Fruit fly (Drosophila melanogaster) whole organism, embryonic: ENCODE data around the gene MFS18.
A peak's percentile ranks its signal among the peaks of the same experiment; 100 is the strongest.

Source experiments
- Atf-2 ChIP-seq: fragments of 200-800 bp; sonication (Bioruptor generic); optimal IDR thresholded peaks from 2 replicates; lab custom pipeline; 2016; ENCODE audit warnings: missing biosample characterization, missing genetic modification characterization
- Bdp1 ChIP-seq: fragments of 200-800 bp; sonication (Bioruptor generic); optimal IDR thresholded peaks from 3 replicates; lab custom pipeline; 2016; ENCODE audit warnings: missing biosample characterization, missing genetic modification characterization
- Blimp-1 ChIP-seq: fragments of 200-800 bp; sonication (Bioruptor generic); optimal IDR thresholded peaks from 3 replicates; lab custom pipeline; 2018; ENCODE audit warnings: missing biosample characterization, missing genetic modification characterization, mild to moderate bottlenecking, moderate library complexity, missing genetic modification reagents
- CG10147 ChIP-seq: fragments of 200-800 bp; sonication (Bioruptor generic); optimal IDR thresholded peaks from 2 replicates; lab custom pipeline; 2019; ENCODE audit warnings: missing biosample characterization, mild to moderate bottlenecking, missing genetic modification characterization, moderate library complexity
- CG10462 ChIP-seq: fragments of 200-800 bp; sonication (Bioruptor generic); optimal IDR thresholded peaks from 2 replicates; lab custom pipeline; 2016; ENCODE audit warnings: missing biosample characterization, missing genetic modification characterization
- CG10565 ChIP-seq: fragments of 200-800 bp; sonication (Bioruptor generic); optimal IDR thresholded peaks from 3 replicates; lab custom pipeline; 2016; ENCODE audit warnings: missing biosample characterization, mild to moderate bottlenecking, missing genetic modification characterization
- CG10959 ChIP-seq: fragments of 200-800 bp; sonication (Bioruptor generic); IDR thresholded peaks from 2 replicates; pipeline ENCODE4 v1.3.6; 2022; ENCODE audit warnings: missing biosample characterization, missing genetic modification characterization
- CG15696 ChIP-seq: fragments of 200-800 bp; sonication (Bioruptor generic); optimal IDR thresholded peaks from 2 replicates; lab custom pipeline; 2019; ENCODE audit warnings: missing biosample characterization, mild to moderate bottlenecking, missing genetic modification characterization, moderate library complexity
- CG17802 ChIP-seq: fragments of 200-800 bp; sonication (Bioruptor generic); optimal IDR thresholded peaks from 2 replicates; lab custom pipeline; 2018; ENCODE audit warnings: missing biosample characterization, mild to moderate bottlenecking, missing genetic modification characterization, moderate library complexity
- CG18011 ChIP-seq: fragments of 200-800 bp; sonication (Bioruptor generic); optimal IDR thresholded peaks from 2 replicates; lab custom pipeline; 2017; ENCODE audit warnings: missing biosample characterization, missing genetic modification characterization, mild to moderate bottlenecking, moderate library complexity, missing genotype
- CG1832 ChIP-seq: fragments of 200-800 bp; sonication (Bioruptor generic); optimal IDR thresholded peaks from 2 replicates; lab custom pipeline; 2017; ENCODE audit warnings: missing biosample characterization, mild to moderate bottlenecking, missing genetic modification characterization, inconsistent platforms
- CG30020 ChIP-seq: fragments of 200-800 bp; optimal IDR thresholded peaks from 2 replicates; lab custom pipeline; 2019; ENCODE audit warnings: missing biosample characterization, mild to moderate bottlenecking, missing genetic modification characterization, moderate library complexity
- CG32767 ChIP-seq: fragments of 200-800 bp; sonication (Bioruptor generic); IDR thresholded peaks from 2 replicates; pipeline ENCODE4 v1.3.6; 2022; ENCODE audit warnings: missing biosample characterization, missing genetic modification characterization
- CG3847 ChIP-seq: fragments of 200-800 bp; sonication (Bioruptor generic); IDR thresholded peaks from 2 replicates; pipeline ENCODE4 v1.3.6; 2022; ENCODE audit warnings: missing biosample characterization, missing genetic modification characterization
- CG4820 ChIP-seq: fragments of 200-800 bp; sonication (Bioruptor generic); optimal IDR thresholded peaks from 3 replicates; lab custom pipeline; 2016; ENCODE audit warnings: missing biosample characterization, missing genetic modification characterization
- CG6765 ChIP-seq: fragments of 200-800 bp; sonication (Bioruptor generic); optimal IDR thresholded peaks from 3 replicates; lab custom pipeline; 2017; ENCODE audit warnings: missing biosample characterization, mild to moderate bottlenecking, missing genetic modification characterization
- CG7372 ChIP-seq: fragments of 200-800 bp; sonication (Bioruptor generic); IDR thresholded peaks from 2 replicates; pipeline ENCODE4 v1.3.6; 2022; ENCODE audit warnings: missing biosample characterization, missing genetic modification characterization
- CG7963 ChIP-seq: fragments of 200-800 bp; sonication (Bioruptor generic); IDR thresholded peaks from 3 replicates; pipeline ENCODE4 v1.3.6; 2022; ENCODE audit warnings: missing biosample characterization, missing genetic modification characterization; ENCODE audit not compliant: partially characterized antibody
- CG8281 ChIP-seq: fragments of 200-800 bp; sonication (Bioruptor generic); optimal IDR thresholded peaks from 2 replicates; lab custom pipeline; 2018; ENCODE audit warnings: missing biosample characterization, mild to moderate bottlenecking, missing genetic modification characterization, moderate library complexity
- CG9437 ChIP-seq: fragments of 200-800 bp; sonication (Bioruptor generic); optimal IDR thresholded peaks from 2 replicates; lab custom pipeline; 2018; ENCODE audit warnings: missing biosample characterization, mild to moderate bottlenecking, missing genetic modification characterization
- CG9727 ChIP-seq: fragments of 200-800 bp; sonication (Bioruptor generic); optimal IDR thresholded peaks from 3 replicates; lab custom pipeline; 2017; ENCODE audit warnings: missing biosample characterization, mild to moderate bottlenecking, missing genetic modification characterization
- CHES-1-like ChIP-seq: fragments of 200-800 bp; sonication (Bioruptor generic); optimal IDR thresholded peaks from 2 replicates; lab custom pipeline; 2016; ENCODE audit warnings: missing biosample characterization, missing genetic modification characterization
- Dbx ChIP-seq: fragments of 200-800 bp; sonication (Bioruptor generic); IDR thresholded peaks from 3 replicates; pipeline ENCODE4 v1.3.6; 2022; ENCODE audit warnings: missing biosample characterization, missing genetic modification characterization
- Dek ChIP-seq: fragments of 200-800 bp; sonication (Bioruptor generic); optimal IDR thresholded peaks from 3 replicates; lab custom pipeline; 2019; ENCODE audit warnings: missing biosample characterization, mild to moderate bottlenecking, missing genetic modification characterization, moderate library complexity
- Doc3 ChIP-seq: fragments of 200-800 bp; sonication (Bioruptor generic); IDR thresholded peaks from 3 replicates; pipeline ENCODE4 v1.3.6; 2022; ENCODE audit warnings: missing biosample characterization, missing genetic modification characterization; ENCODE audit not compliant: partially characterized antibody
- Dp ChIP-seq: fragments of 200-800 bp; sonication (Bioruptor generic); optimal IDR thresholded peaks from 2 replicates; lab custom pipeline; 2018; ENCODE audit warnings: missing biosample characterization, mild to moderate bottlenecking, missing genetic modification characterization, moderate library complexity
- HHEX ChIP-seq: fragments of 200-800 bp; sonication (Bioruptor generic); optimal IDR thresholded peaks from 3 replicates; lab custom pipeline; 2017; ENCODE audit warnings: missing biosample characterization, mild to moderate bottlenecking, missing genetic modification characterization, missing genetic modification reagents
- Hsf ChIP-seq: fragments of 200-800 bp; sonication (Bioruptor generic); optimal IDR thresholded peaks from 3 replicates; lab custom pipeline; 2016; ENCODE audit warnings: missing biosample characterization, missing genetic modification characterization
- Mad ChIP-seq: fragments of 200-800 bp; sonication (Bioruptor generic); optimal IDR thresholded peaks from 2 replicates; lab custom pipeline; 2016; ENCODE audit warnings: missing biosample characterization, missing genetic modification characterization
- Mes4 ChIP-seq: fragments of 200-800 bp; sonication (Bioruptor generic); optimal IDR thresholded peaks from 2 replicates; lab custom pipeline; 2016; ENCODE audit warnings: missing biosample characterization, missing genetic modification characterization
- NK7.1 ChIP-seq: fragments of 200-800 bp; sonication (Bioruptor generic); optimal IDR thresholded peaks from 3 replicates; lab custom pipeline; 2016; ENCODE audit warnings: missing biosample characterization, missing genetic modification characterization
- Poxn ChIP-seq: fragments of 200-800 bp; sonication (Bioruptor generic); IDR thresholded peaks from 2 replicates; pipeline ENCODE4 v1.3.6; 2022; ENCODE audit warnings: missing biosample characterization, missing genetic modification characterization
- ase ChIP-seq: fragments of 200-800 bp; sonication (Bioruptor generic); IDR thresholded peaks from 3 replicates; pipeline ENCODE4 v1.3.6; 2022; ENCODE audit warnings: missing biosample characterization, missing genetic modification characterization
- bsh ChIP-seq, 2 experiments: fragments of 200-800 bp; sonication (Bioruptor generic); optimal IDR thresholded peaks; 2 replicates each; lab custom pipeline; 2017 to 2018; ENCODE audit warnings: mild to moderate bottlenecking in 2 of 2, missing biosample characterization in 2 of 2, missing genetic modification characterization in 2 of 2, moderate library complexity in 1 of 2
- disco-r ChIP-seq: fragments of 200-800 bp; sonication (Bioruptor generic); optimal IDR thresholded peaks from 2 replicates; lab custom pipeline; 2016; ENCODE audit warnings: missing biosample characterization, missing genetic modification characterization
- fru ChIP-seq: fragments of >200 bp; optimal IDR thresholded peaks from 2 replicates; lab custom pipeline; 2017
- gfzf ChIP-seq: fragments of 200-800 bp; sonication (Bioruptor generic); optimal IDR thresholded peaks from 2 replicates; lab custom pipeline; 2016; ENCODE audit warnings: missing biosample characterization, mild to moderate bottlenecking, missing genetic modification characterization, moderate library complexity
- gsb-n ChIP-seq: fragments of 200-800 bp; sonication (Bioruptor generic); optimal IDR thresholded peaks from 3 replicates; lab custom pipeline; 2018; ENCODE audit warnings: missing biosample characterization, mild to moderate bottlenecking, missing genetic modification characterization
- ham ChIP-seq: fragments of 200-800 bp; sonication (Bioruptor generic); IDR thresholded peaks from 2 replicates; pipeline ENCODE4 v1.3.6; 2022; ENCODE audit warnings: missing biosample characterization, missing genetic modification characterization
- kay ChIP-seq: fragments of 200-800 bp; sonication (Bioruptor generic); optimal IDR thresholded peaks from 2 replicates; lab custom pipeline; 2016; ENCODE audit warnings: missing biosample characterization, missing genetic modification characterization
- knrl ChIP-seq: fragments of 200-800 bp; sonication (Bioruptor generic); IDR thresholded peaks from 3 replicates; pipeline ENCODE4 v1.3.6; 2022; ENCODE audit warnings: missing biosample characterization, missing genetic modification characterization; ENCODE audit not compliant: partially characterized antibody
- mirr ChIP-seq: fragments of 200-800 bp; sonication (Bioruptor generic); optimal IDR thresholded peaks from 3 replicates; lab custom pipeline; 2018; ENCODE audit warnings: missing biosample characterization, mild to moderate bottlenecking, missing genetic modification characterization
- nau ChIP-seq: fragments of 200-800 bp; sonication (Bioruptor generic); optimal IDR thresholded peaks from 3 replicates; lab custom pipeline; 2017; ENCODE audit warnings: missing biosample characterization, mild to moderate bottlenecking, missing genetic modification characterization, missing genetic modification reagents
- odd ChIP-seq: fragments of 200-800 bp; sonication (Bioruptor generic); optimal IDR thresholded peaks from 2 replicates; lab custom pipeline; 2017; ENCODE audit warnings: missing biosample characterization, mild to moderate bottlenecking, missing genetic modification characterization
- repo ChIP-seq: fragments of 200-800 bp; sonication (Bioruptor generic); optimal IDR thresholded peaks from 2 replicates; lab custom pipeline; 2016; ENCODE audit warnings: missing biosample characterization, missing genetic modification characterization
- scrt ChIP-seq: fragments of 200-800 bp; sonication (Bioruptor generic); optimal IDR thresholded peaks from 2 replicates; lab custom pipeline; 2018; ENCODE audit warnings: missing biosample characterization, mild to moderate bottlenecking, missing genetic modification characterization, moderate library complexity
- so ChIP-seq: fragments of 200-800 bp; sonication (Bioruptor generic); IDR thresholded peaks from 3 replicates; pipeline ENCODE4 v1.3.6; 2022; ENCODE audit warnings: missing biosample characterization, missing genetic modification characterization
- sqz ChIP-seq: fragments of 200-800 bp; sonication (Bioruptor generic); optimal IDR thresholded peaks from 3 replicates; lab custom pipeline; 2018; ENCODE audit warnings: missing biosample characterization, mild to moderate bottlenecking, missing genetic modification characterization
- tup ChIP-seq: fragments of 200-800 bp; sonication (Bioruptor generic); optimal IDR thresholded peaks from 2 replicates; lab custom pipeline; 2016; ENCODE audit warnings: missing biosample characterization, mild to moderate bottlenecking, missing genetic modification characterization, moderate library complexity
- vnd ChIP-seq: fragments of 200-800 bp; sonication (Bioruptor generic); IDR thresholded peaks from 3 replicates; pipeline ENCODE4 v1.3.6; 2022; ENCODE audit warnings: missing biosample characterization, missing genetic modification characterization; ENCODE audit not compliant: partially characterized antibody
- wdn ChIP-seq: fragments of 200-800 bp; sonication (Bioruptor generic); IDR thresholded peaks from 2 replicates; pipeline ENCODE4 v1.3.6; 2022; ENCODE audit warnings: missing biosample characterization, missing genetic modification characterization

MFS18 gene

DNA sequence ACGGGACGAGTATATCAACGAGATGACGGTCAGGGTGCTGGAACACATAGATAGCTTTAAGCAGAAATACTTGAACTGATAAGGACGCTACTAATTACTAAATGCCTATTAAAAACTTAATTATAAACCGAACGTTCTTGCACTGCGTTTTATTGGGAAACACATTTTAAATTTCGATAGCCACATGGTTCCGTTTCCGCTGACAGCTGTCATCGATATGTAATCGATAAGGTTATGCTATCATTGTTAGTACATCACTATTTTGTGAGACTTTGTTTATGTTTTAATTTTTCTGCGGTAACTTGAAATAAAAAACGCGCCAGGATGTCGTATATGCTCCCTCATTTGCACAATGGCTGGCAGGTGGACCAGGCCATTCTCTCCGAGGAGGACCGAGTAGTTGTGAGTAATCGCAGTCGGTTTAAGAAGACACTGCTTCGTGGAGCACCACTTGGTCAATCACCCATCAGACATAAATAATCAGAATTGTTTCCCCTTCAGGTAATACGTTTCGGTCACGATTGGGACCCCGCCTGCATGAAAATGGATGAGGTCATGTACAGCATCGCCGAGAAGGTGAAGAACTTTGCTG is 45.3 kb downstream of the MFS18 start, which contains the start of gene Dim1 (continued):
- TF ChIP-seq gfzf = peak; percentile 20
- peak; percentile 37 for TF ChIP-seq CG6765 (GFP tag; lab: Kevin White, UChicago)
- no peak for TF ChIP-seq Dek
- TF ChIP-seq wdn (GFP tag; lab: Robert Waterston, UW) = no peak
- TF ChIP-seq kay (GFP tag; lab: Kevin White, UChicago) = no peak
- TF ChIP-seq CG7372 (GFP tag; lab: Robert Waterston, UW) = no peak
- no peak for TF ChIP-seq ase (GFP tag; lab: Robert Waterston, UW)
- TF ChIP-seq CG8281 (tag; lab: Kevin White, UChicago) = no peak
- TF ChIP-seq CG10462 (GFP tag; lab: Kevin White, UChicago) = no peak
- peak; percentile 40 for TF ChIP-seq CG9727 (GFP tag; lab: Kevin White, UChicago)
- TF ChIP-seq Hsf (GFP tag; lab: Kevin White, UChicago) = peak; percentile 20
- TF ChIP-seq Dp (GFP tag; lab: Kevin White, UChicago) = peak; percentile 87
- no peak for TF ChIP-seq CG10959 (GFP tag; lab: Robert Waterston, UW)
- no peak for TF ChIP-seq HHEX
- no peak for TF ChIP-seq CG1832 (GFP tag; lab: Kevin White, UChicago)
- no peak for TF ChIP-seq Dbx
- no peak for TF ChIP-seq CG10565 (GFP tag; lab: Kevin White, UChicago)
- TF ChIP-seq fru (lab: Kevin White, UChicago) = no peak
- TF ChIP-seq so = no peak
- peak; percentile 67; the same call in 2 of the 3 replicates for TF ChIP-seq CG7963 (GFP tag; lab: Robert Waterston, UW)
- no peak for TF ChIP-seq scrt (GFP tag; lab: Kevin White, UChicago)
- no peak for TF ChIP-seq Bdp1
- peak; percentile 24 for TF ChIP-seq CHES-1-like (GFP tag; lab: Kevin White, UChicago)
- TF ChIP-seq knrl = peak; percentile 61
- peak; percentile 68 for TF ChIP-seq vnd (GFP tag; lab: Robert Waterston, UW)
- peak; percentile 64 for TF ChIP-seq Doc3
- peak; percentile 29 for TF ChIP-seq Mad (GFP tag; lab: Kevin White, UChicago)
- TF ChIP-seq CG17802 = no peak
- TF ChIP-seq CG4820 (GFP tag; lab: Kevin White, UChicago) = no peak
- no peak for TF ChIP-seq ham (GFP tag; lab: Robert Waterston, UW)
- no peak for TF ChIP-seq Atf-2 (GFP tag; lab: Kevin White, UChicago)
- no peak for TF ChIP-seq CG30020
- TF ChIP-seq CG3847 (GFP tag; lab: Robert Waterston, UW) = no peak
- no peak for TF ChIP-seq CG18011 (GFP tag; lab: Kevin White, UChicago)
- no peak for TF ChIP-seq gsb-n (tag; lab: Kevin White, UChicago)
- TF ChIP-seq disco-r (GFP tag; lab: Kevin White, UChicago) = no peak
- TF ChIP-seq repo = no peak
- TF ChIP-seq CG32767 (GFP tag; lab: Robert Waterston, UW) = no peak
- TF ChIP-seq CG9437 (GFP tag; lab: Kevin White, UChicago) = no peak
- TF ChIP-seq Mes4 = peak; percentile 4
- no peak for TF ChIP-seq odd
- peak; percentile 11 for TF ChIP-seq NK7.1 (GFP tag; lab: Kevin White, UChicago)
- TF ChIP-seq Blimp-1 (GFP tag; lab: Kevin White, UChicago) = no peak
- no peak for TF ChIP-seq Poxn (GFP tag; lab: Robert Waterston, UW)
- TF ChIP-seq tup = no peak
- no peak for TF ChIP-seq sqz (GFP tag; lab: Kevin White, UChicago)
- TF ChIP-seq nau (GFP tag; lab: Kevin White, UChicago) = no peak
- no peak for TF ChIP-seq CG15696
- no peak for TF ChIP-seq CG10147 (GFP tag; lab: Kevin White, UChicago)
- no peak for TF ChIP-seq bsh (GFP tag; optimal IDR thresholded peaks at IDR 0.05; lab: Kevin White, UChicago)
- no peak for TF ChIP-seq mirr
